Worm (Caenorhabditis elegans): ENCODE data around the gene nhr-227.

nhr-227 gene

ce11 chrV:2290329-2290728, 5.1 kb downstream of the nhr-227 start, which contains the start of gene nhr-225:
Gene nhr-225 (minus strand): TSS chrV:2290474.
- TF ChIP-seq tbx-8 (GFP tag; optimal IDR thresholded peaks at IDR 0.05) (no peak), mls-2 (tag; optimal IDR thresholded peaks at IDR 0.05) (no peak), nhr-28 (tag; optimal IDR thresholded peaks at IDR 0.05) (no peak), nhr-76 (tag; optimal IDR thresholded peaks at IDR 0.05) (no peak), unc-120 (tag; optimal IDR thresholded peaks at IDR 0.05; ENCODE audit: poor library complexity, severe bottlenecking) (no peak), M03D4.4 (tag; optimal IDR thresholded peaks at IDR 0.05) (no peak), nhr-237 (tag; optimal IDR thresholded peaks at IDR 0.05) (no peak), bed-3 (GFP tag; optimal IDR thresholded peaks at IDR 0.05) (no peak), ceh-83 (GFP tag; optimal IDR thresholded peaks at IDR 0.05) (no peak)

DNA sequence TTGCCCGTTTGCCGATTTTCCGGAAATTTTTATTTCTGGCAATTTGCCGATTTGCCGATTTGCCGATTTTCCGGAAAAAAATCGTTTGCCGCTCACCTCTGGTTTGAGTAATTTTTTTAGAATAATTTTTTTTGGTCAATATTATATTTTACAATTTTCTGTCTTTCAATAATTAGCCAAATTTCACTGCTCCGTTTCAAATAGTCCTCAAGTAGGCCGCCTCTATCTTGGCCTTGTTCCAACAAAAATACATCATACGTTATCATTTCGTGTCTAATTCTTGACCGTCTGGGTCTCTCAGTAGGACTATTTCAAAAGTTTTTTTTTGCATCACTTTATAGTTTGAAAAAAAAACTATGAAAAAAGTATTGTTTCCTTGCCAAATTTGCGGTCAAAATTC, 7.0 kb downstream of the nhr-227 start, which contains the start of gene nhr-115:
Gene nhr-115, plus strand, starts transcription at position 301 of the 400 bp plus-strand sequence.
- TF ChIP-seq lin-13 (tag; optimal IDR thresholded peaks at IDR 0.05) (no peak), unc-62 (GFP tag; optimal IDR thresholded peaks at IDR 0.05) (no peak)

ce11 chrV:2294577-2294976, 9.3 kb downstream of the nhr-227 start, which contains the start of gene nhr-226:
Gene nhr-226 (plus strand): TSS chrV:2294877.
- TF ChIP-seq bed-3 (GFP tag; optimal IDR thresholded peaks at IDR 0.05) (no peak), unc-62 (GFP tag; optimal IDR thresholded peaks at IDR 0.05) (no peak), flh-1 (GFP tag; optimal IDR thresholded peaks at IDR 0.05) (no peak), mep-1 (tag; optimal IDR thresholded peaks at IDR 0.05) (no peak), mls-2 (tag; optimal IDR thresholded peaks at IDR 0.05) (no peak), unc-120 (tag; optimal IDR thresholded peaks at IDR 0.05; ENCODE audit: poor library complexity, severe bottlenecking) (no peak), M03D4.4 (tag; optimal IDR thresholded peaks at IDR 0.05) (no peak), drap-1 (GFP tag; optimal IDR thresholded peaks at IDR 0.05) (no peak), lin-13 (tag; optimal IDR thresholded peaks at IDR 0.05) (no peak), pha-4 (tag; optimal IDR thresholded peaks at IDR 0.05) (no peak), elt-1 (tag; optimal IDR thresholded peaks at IDR 0.05; ENCODE audit: borderline replicate concordance, insufficient read depth) (no peak), ham-2 (GFP tag; optimal IDR thresholded peaks at IDR 0.05) (no peak), ceh-39 (tag; optimal IDR thresholded peaks at IDR 0.05) (no peak), ceh-43 (GFP tag; optimal IDR thresholded peaks at IDR 0.05) (no peak), nhr-2 (tag; optimal IDR thresholded peaks at IDR 0.05) (no peak), zip-8 (tag; optimal IDR thresholded peaks at IDR 0.05) (no peak), tbx-8 (GFP tag; optimal IDR thresholded peaks at IDR 0.05) (no peak), snpc-4 (tag; optimal IDR thresholded peaks at IDR 0.05) (no peak), cnd-1 (tag; optimal IDR thresholded peaks at IDR 0.05) (no peak), unc-39 (tag; optimal IDR thresholded peaks at IDR 0.05) (no peak)

DNA sequence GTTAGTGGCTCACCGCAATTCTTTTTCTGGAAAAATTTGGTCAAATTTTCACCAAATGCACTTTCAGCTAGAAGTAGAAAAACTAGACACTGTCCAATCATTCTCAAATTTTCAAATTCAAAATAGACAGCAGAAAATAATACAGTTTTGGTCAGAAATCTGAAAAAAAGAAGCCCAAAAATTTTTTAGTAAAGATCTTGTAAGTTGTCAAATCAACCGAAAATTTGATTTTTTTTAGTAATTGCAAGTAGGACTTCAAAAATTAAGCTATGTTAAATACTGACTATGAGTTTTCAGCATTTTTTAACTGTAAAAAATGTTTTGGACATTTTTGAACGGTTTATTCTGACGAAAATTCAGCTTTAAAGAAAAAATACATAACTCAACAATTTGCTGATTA, 15.7 kb downstream of the nhr-227 start, which contains the start of gene Y19D10B.8:
Gene Y19D10B.8, minus strand, starts transcription at position 101 of the 400 bp plus-strand sequence.
- no peak for TF ChIP-seq ceh-43 (GFP tag; optimal IDR thresholded peaks at IDR 0.05)
- TF ChIP-seq elt-3 (tag; optimal IDR thresholded peaks at IDR 0.05): no peak
- no peak for TF ChIP-seq unc-62 (GFP tag; optimal IDR thresholded peaks at IDR 0.05)
- TF ChIP-seq M03D4.4 (tag; optimal IDR thresholded peaks at IDR 0.05): no peak
- no peak for TF ChIP-seq zip-8 (tag; optimal IDR thresholded peaks at IDR 0.05)
- no peak for TF ChIP-seq mep-1 (tag; optimal IDR thresholded peaks at IDR 0.05)
- no peak for TF ChIP-seq mab-5 (tag; optimal IDR thresholded peaks at IDR 0.05)
- no peak for TF ChIP-seq nhr-28 (tag; optimal IDR thresholded peaks at IDR 0.05)
- TF ChIP-seq elt-1 (tag; optimal IDR thresholded peaks at IDR 0.05; ENCODE audit: borderline replicate concordance, insufficient read depth): no peak
- TF ChIP-seq hlh-1 (tag; optimal IDR thresholded peaks at IDR 0.05): no peak
- no peak for TF ChIP-seq pha-4 (tag; optimal IDR thresholded peaks at IDR 0.05)
- no peak for TF ChIP-seq unc-39 (tag; optimal IDR thresholded peaks at IDR 0.05)
- no peak for TF ChIP-seq lsy-2 (tag; optimal IDR thresholded peaks at IDR 0.05)
- TF ChIP-seq lin-13 (tag; optimal IDR thresholded peaks at IDR 0.05): no peak

DNA sequence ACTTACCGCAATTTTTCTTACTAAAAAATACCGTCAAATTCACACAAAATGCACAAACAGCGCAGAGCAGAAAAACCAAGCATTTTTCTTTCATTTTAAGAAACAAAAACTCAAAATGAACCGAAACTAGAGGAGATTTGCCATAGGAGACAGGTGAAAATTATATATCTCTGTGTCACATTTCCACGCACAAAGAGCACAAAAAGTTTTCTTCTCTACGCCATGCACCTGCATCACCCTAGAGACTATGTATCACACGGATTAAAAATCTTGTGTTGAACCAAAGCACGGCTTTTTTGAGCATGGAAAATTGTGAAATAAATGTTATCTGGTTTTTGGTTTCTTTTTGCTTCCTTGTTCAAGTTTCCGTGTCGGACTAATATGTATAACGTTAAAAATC, 18.5 kb downstream of the nhr-227 start, which contains the start of gene irld-15:
Gene irld-15, minus strand, starts transcription at position 101 of the 400 bp plus-strand sequence.
- no peak for TF ChIP-seq zip-8 (tag; optimal IDR thresholded peaks at IDR 0.05)
- no peak for TF ChIP-seq elt-3 (tag; optimal IDR thresholded peaks at IDR 0.05)
- TF ChIP-seq bed-3 (GFP tag; optimal IDR thresholded peaks at IDR 0.05): no peak
- no peak for TF ChIP-seq hlh-1 (tag; optimal IDR thresholded peaks at IDR 0.05)
- no peak for TF ChIP-seq drap-1 (GFP tag; optimal IDR thresholded peaks at IDR 0.05)
- TF ChIP-seq mep-1 (tag; optimal IDR thresholded peaks at IDR 0.05): no peak
- no peak for TF ChIP-seq ham-2 (GFP tag; optimal IDR thresholded peaks at IDR 0.05)
- TF ChIP-seq ztf-11 (tag; optimal IDR thresholded peaks at IDR 0.05): no peak
- TF ChIP-seq blmp-1 (tag; optimal IDR thresholded peaks at IDR 0.05): no peak
- TF ChIP-seq nhr-76 (tag; optimal IDR thresholded peaks at IDR 0.05): no peak
- TF ChIP-seq nhr-12 (tag; optimal IDR thresholded peaks at IDR 0.05): no peak
- TF ChIP-seq nhr-2 (tag; optimal IDR thresholded peaks at IDR 0.05): no peak
- no peak for TF ChIP-seq cnd-1 (tag; optimal IDR thresholded peaks at IDR 0.05)
- no peak for TF ChIP-seq ces-1 (GFP tag; optimal IDR thresholded peaks at IDR 0.05)
- no peak for TF ChIP-seq lin-13 (tag; optimal IDR thresholded peaks at IDR 0.05)
